Fruit fly (Drosophila melanogaster) whole organism, embryonic: ENCODE measurements around the gene Ids.

Experiments used
- CG10274 ChIP-seq: fragments of 200-800 bp; sonication (Bioruptor generic); optimal IDR thresholded peaks from 3 replicates; lab custom pipeline; 2017; ENCODE audit warnings: missing biosample characterization, mild to moderate bottlenecking, missing genetic modification characterization
- CG11247 ChIP-seq: fragments of 200-800 bp; sonication (Bioruptor generic); IDR thresholded peaks from 2 replicates; pipeline ENCODE4 v1.3.6; 2022; ENCODE audit warnings: missing biosample characterization, missing genetic modification characterization
- CG13424 ChIP-seq: fragments of 200-800 bp; sonication (Bioruptor generic); optimal IDR thresholded peaks from 2 replicates; lab custom pipeline; 2019; ENCODE audit warnings: missing biosample characterization, mild to moderate bottlenecking, missing genetic modification characterization, moderate library complexity
- CG13624 ChIP-seq: fragments of 200-800 bp; sonication (Bioruptor generic); optimal IDR thresholded peaks from 2 replicates; lab custom pipeline; 2016; ENCODE audit warnings: missing biosample characterization, missing genetic modification characterization
- CG13894 ChIP-seq: fragments of 200-800 bp; sonication (Bioruptor generic); optimal IDR thresholded peaks from 3 replicates; lab custom pipeline; 2018; ENCODE audit warnings: missing biosample characterization, mild to moderate bottlenecking, missing genetic modification characterization, moderate library complexity
- CG14050 ChIP-seq: fragments of 200-800 bp; sonication (Bioruptor generic); IDR thresholded peaks from 3 replicates; pipeline ENCODE4 v1.3.6; 2022; ENCODE audit warnings: missing biosample characterization, missing genetic modification characterization
- CG15479 ChIP-seq: fragments of 200-800 bp; sonication (Bioruptor generic); optimal IDR thresholded peaks from 3 replicates; lab custom pipeline; 2019; ENCODE audit warnings: missing biosample characterization, mild to moderate bottlenecking, missing genetic modification characterization, moderate library complexity
- CG16779 ChIP-seq: fragments of 200-800 bp; sonication (Bioruptor generic); IDR thresholded peaks from 2 replicates; pipeline ENCODE4 v1.3.6; 2022; ENCODE audit warnings: missing biosample characterization, missing genetic modification characterization
- CG17612 ChIP-seq: fragments of 200-800 bp; sonication (Bioruptor generic); IDR thresholded peaks from 2 replicates; pipeline ENCODE4 v1.3.6; 2022; ENCODE audit warnings: missing biosample characterization, missing genetic modification characterization
- CG17912 ChIP-seq: fragments of 200-800 bp; sonication (Bioruptor generic); optimal IDR thresholded peaks from 2 replicates; lab custom pipeline; 2018; ENCODE audit warnings: missing biosample characterization, mild to moderate bottlenecking, missing genetic modification characterization
- CG1792 ChIP-seq: fragments of 200-800 bp; sonication (Bioruptor generic); optimal IDR thresholded peaks from 2 replicates; lab custom pipeline; 2016; ENCODE audit warnings: missing biosample characterization, missing genetic modification characterization
- CG1832 ChIP-seq: fragments of 200-800 bp; sonication (Bioruptor generic); optimal IDR thresholded peaks from 2 replicates; lab custom pipeline; 2017; ENCODE audit warnings: missing biosample characterization, mild to moderate bottlenecking, missing genetic modification characterization, inconsistent platforms
- CG2120 ChIP-seq: fragments of 200-800 bp; sonication (Bioruptor generic); optimal IDR thresholded peaks from 3 replicates; lab custom pipeline; 2016; ENCODE audit warnings: missing biosample characterization, missing genetic modification characterization
- CG2889 ChIP-seq: fragments of 200-800 bp; sonication (Bioruptor generic); IDR thresholded peaks from 3 replicates; pipeline ENCODE4 v1.3.6; 2022; ENCODE audit warnings: missing biosample characterization, missing genetic modification characterization
- CG30403 ChIP-seq: fragments of 200-800 bp; sonication (Bioruptor generic); optimal IDR thresholded peaks from 3 replicates; lab custom pipeline; 2016; ENCODE audit warnings: missing biosample characterization, missing genetic modification characterization
- CG3065 ChIP-seq: fragments of 200-800 bp; sonication (Bioruptor generic); optimal IDR thresholded peaks from 2 replicates; lab custom pipeline; 2016; ENCODE audit warnings: missing biosample characterization, missing genetic modification characterization
- CG31441 ChIP-seq: fragments of 200-800 bp; sonication (Bioruptor generic); IDR thresholded peaks from 2 replicates; pipeline ENCODE4 v1.3.6; 2022; ENCODE audit warnings: missing biosample characterization, missing genetic modification characterization
- CG34224 ChIP-seq: fragments of 200-800 bp; sonication (Bioruptor generic); IDR thresholded peaks from 3 replicates; pipeline ENCODE4 v1.3.6; 2022; ENCODE audit warnings: missing biosample characterization, missing genetic modification characterization; ENCODE audit not compliant: partially characterized antibody
- CG34376 ChIP-seq: fragments of 200-800 bp; sonication (Bioruptor generic); optimal IDR thresholded peaks from 2 replicates; lab custom pipeline; 2018; ENCODE audit warnings: missing biosample characterization, mild to moderate bottlenecking, missing genetic modification characterization
- CG3838 ChIP-seq: fragments of 200-800 bp; sonication (Bioruptor generic); optimal IDR thresholded peaks from 3 replicates; lab custom pipeline; 2016; ENCODE audit warnings: missing biosample characterization, missing genetic modification characterization
- CG4360 ChIP-seq: fragments of 200-800 bp; sonication (Bioruptor generic); IDR thresholded peaks from 2 replicates; pipeline ENCODE4 v1.3.6; 2022; ENCODE audit warnings: missing biosample characterization, missing genetic modification characterization
- CG6254 ChIP-seq: fragments of 200-800 bp; sonication (Bioruptor generic); optimal IDR thresholded peaks from 3 replicates; lab custom pipeline; 2017; ENCODE audit warnings: mild to moderate bottlenecking, missing biosample characterization, missing genetic modification reagents, missing genetic modification characterization
- CG6683 ChIP-seq: fragments of 200-800 bp; sonication (Bioruptor generic); optimal IDR thresholded peaks from 2 replicates; lab custom pipeline; 2017; ENCODE audit warnings: missing biosample characterization, mild to moderate bottlenecking, missing genetic modification characterization, missing genetic modification reagents
- CG6689 ChIP-seq: fragments of 200-800 bp; sonication (Bioruptor generic); IDR thresholded peaks from 2 replicates; pipeline ENCODE4 v1.3.6; 2022; ENCODE audit warnings: missing biosample characterization, missing genetic modification characterization
- CG6854 ChIP-seq: fragments of 200-800 bp; sonication (Bioruptor generic); optimal IDR thresholded peaks from 3 replicates; lab custom pipeline; 2017; ENCODE audit warnings: missing biosample characterization, mild to moderate bottlenecking, missing genetic modification characterization
- CG7928 ChIP-seq: fragments of 200-800 bp; sonication (Bioruptor generic); optimal IDR thresholded peaks from 2 replicates; lab custom pipeline; 2017; ENCODE audit warnings: missing biosample characterization, mild to moderate bottlenecking, missing genetic modification characterization
- CG9797 ChIP-seq: fragments of 200-800 bp; sonication (Bioruptor generic); optimal IDR thresholded peaks from 3 replicates; lab custom pipeline; 2018; ENCODE audit warnings: missing biosample characterization, mild to moderate bottlenecking, missing genetic modification characterization
- Chrac-16 ChIP-seq: fragments of 200-800 bp; sonication (Bioruptor generic); optimal IDR thresholded peaks from 3 replicates; lab custom pipeline; 2016; ENCODE audit warnings: missing biosample characterization, missing genetic modification characterization
- Dip3 ChIP-seq: fragments of 200-800 bp; sonication (Bioruptor generic); optimal IDR thresholded peaks from 3 replicates; lab custom pipeline; 2016; ENCODE audit warnings: missing biosample characterization, missing genetic modification characterization
- HLH54F ChIP-seq: fragments of 200-800 bp; sonication (Bioruptor generic); optimal IDR thresholded peaks from 3 replicates; lab custom pipeline; 2016; ENCODE audit warnings: missing biosample characterization, missing genetic modification characterization
- HmgD ChIP-seq: fragments of 200-800 bp; sonication (Bioruptor generic); optimal IDR thresholded peaks from 3 replicates; lab custom pipeline; 2016; ENCODE audit warnings: missing biosample characterization, missing genetic modification characterization
- Lpt ChIP-seq: fragments of >200 bp; optimal IDR thresholded peaks from 2 replicates; lab custom pipeline; 2018; ENCODE audit warnings: missing biosample characterization, missing genetic modification characterization
- Oaz ChIP-seq: fragments of 200-800 bp; sonication (Bioruptor generic); IDR thresholded peaks from 2 replicates; pipeline ENCODE4 v1.3.6; 2022; ENCODE audit warnings: missing biosample characterization, missing genetic modification characterization
- Oli ChIP-seq: fragments of 200-800 bp; sonication (Bioruptor generic); optimal IDR thresholded peaks from 2 replicates; lab custom pipeline; 2018; ENCODE audit warnings: missing biosample characterization, mild to moderate bottlenecking, missing genetic modification characterization, moderate library complexity
- Stat92E ChIP-seq, 3 experiments: fragments of >200 bp in 2 of 3; fragments of 200-800 bp in 1 of 3; sonication (Bioruptor generic) in 1 of 3; optimal IDR thresholded peaks; 2 replicates each; lab custom pipeline; 2017 to 2019; ENCODE audit warnings: missing biosample characterization in 3 of 3, missing genetic modification characterization in 3 of 3, mild to moderate bottlenecking in 1 of 3, moderate library complexity in 1 of 3
- YL-1 ChIP-seq: fragments of 200-800 bp; sonication (Bioruptor generic); optimal IDR thresholded peaks from 3 replicates; lab custom pipeline; 2017; ENCODE audit warnings: missing biosample characterization, mild to moderate bottlenecking, missing genetic modification characterization
- ab ChIP-seq: fragments of 200-800 bp; sonication (Bioruptor generic); optimal IDR thresholded peaks from 2 replicates; lab custom pipeline; 2016; ENCODE audit warnings: missing biosample characterization, missing genetic modification characterization
- cato ChIP-seq: fragments of 200-800 bp; sonication (Bioruptor generic); optimal IDR thresholded peaks from 2 replicates; lab custom pipeline; 2016; ENCODE audit warnings: missing biosample characterization, missing genetic modification characterization, borderline replicate concordance
- hth ChIP-seq: fragments of >200 bp; optimal IDR thresholded peaks from 2 replicates; lab custom pipeline; 2017; ENCODE audit warnings: inconsistent platforms
- klu ChIP-seq: fragments of 200-800 bp; sonication (Bioruptor generic); IDR thresholded peaks from 2 replicates; pipeline ENCODE4 v1.3.6; 2022; ENCODE audit warnings: missing biosample characterization, missing genetic modification characterization
- lov ChIP-seq, 2 experiments: fragments of 200-800 bp in 1 of 2; fragments of >200 bp in 1 of 2; sonication (Bioruptor generic) in 1 of 2; IDR thresholded peaks in 1 of 2; optimal IDR thresholded peaks in 1 of 2; 2 replicates in 1 of 2; 3 replicates in 1 of 2; pipeline versions ENCODE4 v1.3.6 to Lab custom; 2017 to 2022; ENCODE audit warnings: missing biosample characterization in 1 of 2, missing genetic modification characterization in 1 of 2
- otp ChIP-seq: fragments of 200-800 bp; sonication (Bioruptor generic); IDR thresholded peaks from 3 replicates; pipeline ENCODE4, ENCODE4 v1.3.6; 2022; ENCODE audit warnings: missing biosample characterization, missing genetic modification characterization
- peb ChIP-seq: fragments of 200-800 bp; sonication (Bioruptor generic); IDR thresholded peaks from 2 replicates; pipeline ENCODE4 v1.3.6; 2022; ENCODE audit warnings: missing biosample characterization, missing genetic modification characterization
- pum ChIP-seq: fragments of 200-800 bp; sonication (Bioruptor generic); optimal IDR thresholded peaks from 2 replicates; lab custom pipeline; 2016; ENCODE audit warnings: missing biosample characterization, missing genetic modification characterization
- rib ChIP-seq: fragments of 200-800 bp; sonication (Bioruptor generic); IDR thresholded peaks from 2 replicates; pipeline ENCODE4 v1.3.6; 2022; ENCODE audit warnings: missing biosample characterization, missing genetic modification characterization
- sug ChIP-seq: fragments of 200-800 bp; optimal IDR thresholded peaks from 2 replicates; lab custom pipeline; 2019; ENCODE audit warnings: missing biosample characterization, mild to moderate bottlenecking, missing genetic modification characterization, moderate library complexity
- tin ChIP-seq: fragments of 200-800 bp; sonication (Bioruptor generic); optimal IDR thresholded peaks from 3 replicates; lab custom pipeline; 2016; ENCODE audit warnings: missing biosample characterization, missing genetic modification characterization
- trem ChIP-seq: fragments of 200-800 bp; optimal IDR thresholded peaks from 3 replicates; lab custom pipeline; 2019; ENCODE audit warnings: missing biosample characterization, mild to moderate bottlenecking, missing genetic modification characterization, moderate library complexity
- wdn ChIP-seq: fragments of 200-800 bp; sonication (Bioruptor generic); IDR thresholded peaks from 2 replicates; pipeline ENCODE4 v1.3.6; 2022; ENCODE audit warnings: missing biosample characterization, missing genetic modification characterization
- wek ChIP-seq: fragments of 200-800 bp; sonication (Bioruptor generic); optimal IDR thresholded peaks from 3 replicates; lab custom pipeline; 2018; ENCODE audit warnings: missing biosample characterization, mild to moderate bottlenecking, missing genetic modification characterization, moderate library complexity
- yki ChIP-seq: fragments of >200 bp; optimal IDR thresholded peaks from 3 replicates; lab custom pipeline; 2018

Ids gene

dm6 chr3L:3396056-3396455 is 18.0 kb downstream of the Ids start (continued):
- no peak for TF ChIP-seq Oaz
- TF ChIP-seq peb = peak; percentile 76
- peak; percentile 91 for TF ChIP-seq Oli (tag; lab: Kevin White, UChicago)
- TF ChIP-seq CG11247 = peak; percentile 57; the same call in 1 of the 2 replicates
- TF ChIP-seq Chrac-16 (GFP tag; lab: Kevin White, UChicago) = peak; percentile 88
- TF ChIP-seq CG17612 (GFP tag; lab: Robert Waterston, UW) = 0 out of 2 replicates have a peak, but pooled peaks have one; percentile 23
- TF ChIP-seq wdn (GFP tag; lab: Robert Waterston, UW) = no peak
- peak; percentile 15 for TF ChIP-seq CG9797 (GFP tag; lab: Kevin White, UChicago)
- no peak for TF ChIP-seq CG34376 (GFP tag; lab: Kevin White, UChicago)
- peak; percentile 50 for TF ChIP-seq sug (tag; lab: Kevin White, UChicago)
- TF ChIP-seq wek (GFP tag; lab: Kevin White, UChicago) = peak; percentile 43
- TF ChIP-seq CG13894 (tag; lab: Kevin White, UChicago) = no peak
- peak; percentile 76 for TF ChIP-seq CG4360 (GFP tag; lab: Robert Waterston, UW)
- no peak for TF ChIP-seq rib (GFP tag; lab: Robert Waterston, UW)
- TF ChIP-seq ab = peak; percentile 32
- TF ChIP-seq pum (GFP tag; lab: Kevin White, UChicago) = peak; percentile 79
- TF ChIP-seq yki (lab: Kevin White, UChicago) = no peak
- TF ChIP-seq cato (GFP tag; lab: Kevin White, UChicago) = peak; percentile 70
- peak; percentile 34 for TF ChIP-seq CG6854
- peak; percentile 89 for TF ChIP-seq CG6689 (GFP tag; lab: Robert Waterston, UW)
- no peak for TF ChIP-seq CG2120 (GFP tag; lab: Kevin White, UChicago)
- TF ChIP-seq CG15479 (GFP tag; lab: Kevin White, UChicago) = no peak
- no peak for TF ChIP-seq CG2889 (GFP tag; lab: Robert Waterston, UW)
- TF ChIP-seq CG1832 (GFP tag; lab: Kevin White, UChicago) = no peak
- peak; percentile 67 for TF ChIP-seq CG3065 (GFP tag; lab: Kevin White, UChicago)
- TF ChIP-seq hth (lab: Kevin White, UChicago) = no peak
- no peak for TF ChIP-seq Lpt (GFP tag; lab: Kevin White, UChicago)
- peak; percentile 94 for TF ChIP-seq trem (tag; lab: Kevin White, UChicago)
- no peak for TF ChIP-seq CG7928 (GFP tag; lab: Kevin White, UChicago)
- TF ChIP-seq Stat92E (GFP tag; optimal IDR thresholded peaks at IDR 0.05; lab: Kevin White, UChicago) = peak in 1 of 3 experiments; percentile 97
- TF ChIP-seq CG6683 = peak; percentile 43
- TF ChIP-seq CG17912 (GFP tag; lab: Kevin White, UChicago) = no peak
- peak; percentile 45 for TF ChIP-seq CG13624 (GFP tag; lab: Kevin White, UChicago)
- peak; percentile 46 for TF ChIP-seq YL-1 (GFP tag; lab: Kevin White, UChicago)
- peak; percentile 91 for TF ChIP-seq CG13424
- TF ChIP-seq HLH54F (GFP tag; lab: Kevin White, UChicago) = peak; percentile 26
- TF ChIP-seq Dip3 = no peak
- peak; percentile 22 for TF ChIP-seq CG10274 (GFP tag; lab: Kevin White, UChicago)
- no peak for TF ChIP-seq lov (optimal IDR thresholded peaks at IDR 0.05; lab: Kevin White, UChicago)
- peak; percentile 76; the same call in 2 of the 3 replicates for TF ChIP-seq lov (GFP tag; IDR thresholded peaks at IDR 0.05; lab: Robert Waterston, UW)
- TF ChIP-seq CG34224 (GFP tag; lab: Robert Waterston, UW) = no peak
- peak; percentile 60; the same call in 2 of the 3 replicates for TF ChIP-seq CG14050 (GFP tag; lab: Robert Waterston, UW)
- peak; percentile 90 for TF ChIP-seq otp
- TF ChIP-seq CG30403 (GFP tag; lab: Kevin White, UChicago) = peak; percentile 82
- TF ChIP-seq tin (GFP tag; lab: Kevin White, UChicago) = peak; percentile 88
- peak; percentile 96 for TF ChIP-seq CG31441 (GFP tag; lab: Robert Waterston, UW)
- peak; percentile 53 for TF ChIP-seq CG1792 (GFP tag; lab: Kevin White, UChicago)
- TF ChIP-seq HmgD (GFP tag; lab: Kevin White, UChicago) = no peak
- TF ChIP-seq CG16779 (GFP tag; lab: Robert Waterston, UW) = no peak
- peak; percentile 48 for TF ChIP-seq CG3838 (GFP tag; lab: Kevin White, UChicago)
- no peak; the same call in 1 of the 2 replicates for TF ChIP-seq klu (GFP tag; lab: Robert Waterston, UW)
- TF ChIP-seq CG6254 = peak; percentile 94
